Worm (Caenorhabditis elegans): Measurements from ENCODE around the gene srx-13.

- TF ChIP-seq pha-4 (tag; optimal IDR thresholded peaks at IDR 0.05), result no peak
- TF ChIP-seq nhr-237 (tag; optimal IDR thresholded peaks at IDR 0.05), result no peak
- no peak for TF ChIP-seq blmp-1 (tag; optimal IDR thresholded peaks at IDR 0.05)
- TF ChIP-seq nhr-12 (tag; optimal IDR thresholded peaks at IDR 0.05), result no peak
- no peak for TF ChIP-seq mep-1 (tag; optimal IDR thresholded peaks at IDR 0.05)
- TF ChIP-seq nhr-28 (tag; optimal IDR thresholded peaks at IDR 0.05), result no peak
- no peak for TF ChIP-seq lsy-2 (tag; optimal IDR thresholded peaks at IDR 0.05)
- no peak for TF ChIP-seq snpc-4 (tag; optimal IDR thresholded peaks at IDR 0.05)
- no peak for TF ChIP-seq ztf-11 (tag; optimal IDR thresholded peaks at IDR 0.05)
- TF ChIP-seq flh-1 (GFP tag; optimal IDR thresholded peaks at IDR 0.05), result no peak
- no peak for TF ChIP-seq unc-39 (tag; optimal IDR thresholded peaks at IDR 0.05)
- no peak for TF ChIP-seq unc-62 (GFP tag; optimal IDR thresholded peaks at IDR 0.05)
- no peak for TF ChIP-seq ceh-39 (tag; optimal IDR thresholded peaks at IDR 0.05)
Observed at ce11 chrIV:1065569-1065968, 52.9 kb downstream of the srx-13 start.
